Worm (Caenorhabditis elegans): ENCODE data around the gene F31F4.17.

DNA sequence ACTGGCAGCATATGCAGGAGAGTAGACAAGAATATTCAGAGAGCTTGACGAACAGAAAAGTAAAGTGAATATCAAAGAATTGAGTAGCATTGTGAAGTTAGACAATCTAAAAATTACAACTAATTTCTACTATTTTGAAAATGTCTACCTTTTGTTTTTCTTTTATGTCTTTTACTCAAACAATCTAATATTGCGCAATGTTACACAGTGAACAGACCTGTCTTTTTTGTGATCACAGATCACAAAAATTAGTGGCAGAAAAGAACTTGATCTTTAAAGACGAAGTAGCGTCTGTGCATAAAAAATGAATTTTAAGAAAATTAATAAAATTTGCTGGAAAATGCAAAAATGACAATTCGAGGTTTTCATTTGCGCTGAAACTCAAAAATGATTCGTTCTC is 38.9 kb upstream of the F31F4.17 start:
- TF ChIP-seq hnd-1 (tag; optimal IDR thresholded peaks at IDR 0.05) (no peak), tbx-11 (GFP tag; IDR thresholded peaks at IDR 0.05) (no peak)
